Fruit fly (Drosophila melanogaster) whole organism, embryonic: ENCODE data around the gene Sam-S.
A peak's percentile ranks its signal among the peaks of the same experiment; 100 is the strongest.

Experiments used
- Atf3 ChIP-seq: fragments of 200-800 bp; sonication (Bioruptor generic); optimal IDR thresholded peaks from 3 replicates; lab custom pipeline; 2016; ENCODE audit warnings: missing biosample characterization, missing genetic modification characterization
- Atf6 ChIP-seq: fragments of 200-800 bp; sonication (Bioruptor generic); IDR thresholded peaks from 2 replicates; pipeline ENCODE4 v1.3.6; 2022; ENCODE audit warnings: missing biosample characterization, missing genetic modification characterization
- CG10321 ChIP-seq: fragments of 200-800 bp; sonication (Bioruptor generic); IDR thresholded peaks from 2 replicates; pipeline ENCODE4 v1.3.6; 2022; ENCODE audit warnings: missing biosample characterization, missing genetic modification characterization
- CG10979 ChIP-seq: fragments of 200-800 bp; sonication (Bioruptor generic); optimal IDR thresholded peaks from 2 replicates; lab custom pipeline; 2018; ENCODE audit warnings: missing biosample characterization, mild to moderate bottlenecking, missing genetic modification characterization, moderate library complexity
- CG11456 ChIP-seq: fragments of 200-800 bp; sonication (Bioruptor generic); IDR thresholded peaks from 3 replicates; pipeline ENCODE4 v1.3.6; 2022; ENCODE audit warnings: missing biosample characterization, missing genetic modification characterization
- CG12299 ChIP-seq: fragments of 200-800 bp; sonication (Bioruptor generic); optimal IDR thresholded peaks from 2 replicates; lab custom pipeline; 2018; ENCODE audit warnings: missing biosample characterization, mild to moderate bottlenecking, missing genetic modification characterization
- CG13287 ChIP-seq: fragments of 200-800 bp; sonication (Bioruptor generic); IDR thresholded peaks from 2 replicates; pipeline ENCODE4 v1.3.6; 2022; ENCODE audit warnings: missing biosample characterization, missing genetic modification characterization; ENCODE audit not compliant: partially characterized antibody
- CG15696 ChIP-seq: fragments of 200-800 bp; sonication (Bioruptor generic); optimal IDR thresholded peaks from 2 replicates; lab custom pipeline; 2019; ENCODE audit warnings: missing biosample characterization, mild to moderate bottlenecking, missing genetic modification characterization, moderate library complexity
- CG17829 ChIP-seq: fragments of 200-800 bp; optimal IDR thresholded peaks from 2 replicates; lab custom pipeline; 2019; ENCODE audit warnings: missing biosample characterization, mild to moderate bottlenecking, missing genetic modification characterization, moderate library complexity
- CG18011 ChIP-seq: fragments of 200-800 bp; sonication (Bioruptor generic); optimal IDR thresholded peaks from 2 replicates; lab custom pipeline; 2017; ENCODE audit warnings: missing biosample characterization, missing genetic modification characterization, mild to moderate bottlenecking, moderate library complexity, missing genotype
- CG18764 ChIP-seq: fragments of 200-800 bp; sonication (Bioruptor generic); optimal IDR thresholded peaks from 3 replicates; lab custom pipeline; 2016; ENCODE audit warnings: missing biosample characterization, missing genetic modification characterization
- CG2116 ChIP-seq: fragments of 200-800 bp; sonication (Bioruptor generic); optimal IDR thresholded peaks from 3 replicates; lab custom pipeline; 2018; ENCODE audit warnings: missing biosample characterization, mild to moderate bottlenecking, missing genetic modification characterization
- CG31224 ChIP-seq: fragments of 200-800 bp; sonication (Bioruptor generic); IDR thresholded peaks from 2 replicates; pipeline ENCODE4 v1.3.6; 2022; ENCODE audit warnings: missing biosample characterization, missing genetic modification characterization
- CG32532 ChIP-seq: fragments of 200-800 bp; sonication (Bioruptor generic); IDR thresholded peaks from 2 replicates; pipeline ENCODE4 v1.3.6; 2022; ENCODE audit warnings: missing biosample characterization, missing genetic modification characterization
- CG32772 ChIP-seq: fragments of 200-800 bp; sonication (Bioruptor generic); IDR thresholded peaks from 2 replicates; pipeline ENCODE4 v1.3.6; 2022; ENCODE audit warnings: missing biosample characterization, missing genetic modification characterization
- CG34224 ChIP-seq: fragments of 200-800 bp; sonication (Bioruptor generic); IDR thresholded peaks from 3 replicates; pipeline ENCODE4 v1.3.6; 2022; ENCODE audit warnings: missing biosample characterization, missing genetic modification characterization; ENCODE audit not compliant: partially characterized antibody
- CG4360 ChIP-seq: fragments of 200-800 bp; sonication (Bioruptor generic); IDR thresholded peaks from 2 replicates; pipeline ENCODE4 v1.3.6; 2022; ENCODE audit warnings: missing biosample characterization, missing genetic modification characterization
- CG6683 ChIP-seq: fragments of 200-800 bp; sonication (Bioruptor generic); optimal IDR thresholded peaks from 2 replicates; lab custom pipeline; 2017; ENCODE audit warnings: missing biosample characterization, mild to moderate bottlenecking, missing genetic modification characterization, missing genetic modification reagents
- CG7786 ChIP-seq: fragments of 200-800 bp; sonication (Bioruptor generic); optimal IDR thresholded peaks from 2 replicates; lab custom pipeline; 2016; ENCODE audit warnings: missing biosample characterization, missing genetic modification characterization
- Dfd ChIP-seq, 2 experiments: fragments of >200 bp; optimal IDR thresholded peaks; 2 replicates each; lab custom pipeline; 2017; ENCODE audit warnings: missing biosample characterization in 2 of 2, missing genetic modification characterization in 2 of 2
- Dip2 ChIP-seq: fragments of 200-800 bp; sonication (Bioruptor generic); IDR thresholded peaks from 2 replicates; pipeline ENCODE4 v1.3.6; 2022; ENCODE audit warnings: missing biosample characterization, missing genetic modification characterization
- Drgx ChIP-seq: fragments of 200-800 bp; sonication (Bioruptor generic); IDR thresholded peaks from 2 replicates; pipeline ENCODE4 v1.3.6; 2022; ENCODE audit warnings: missing biosample characterization, missing genetic modification characterization
- E2f1 ChIP-seq: fragments of 200-800 bp; sonication (Bioruptor generic); IDR thresholded peaks from 2 replicates; pipeline ENCODE4 v1.3.6; 2022; ENCODE audit warnings: missing biosample characterization, missing genetic modification characterization
- Fer1 ChIP-seq: fragments of 200-800 bp; sonication (Bioruptor generic); optimal IDR thresholded peaks from 2 replicates; lab custom pipeline; 2017; ENCODE audit warnings: missing biosample characterization, mild to moderate bottlenecking, missing genetic modification characterization
- GATAe ChIP-seq: fragments of 200-800 bp; sonication (Bioruptor generic); conservative IDR thresholded peaks from 2 replicates; pipeline ENCODE4 v1.3.6; 2022; ENCODE audit warnings: missing biosample characterization, missing genetic modification characterization
- Gug ChIP-seq: fragments of 200-800 bp; sonication (Bioruptor generic); IDR thresholded peaks from 4 replicates; pipeline ENCODE4 v1.3.6; 2022; ENCODE audit warnings: missing biosample characterization, missing genetic modification characterization
- MBD-R2 ChIP-seq: fragments of 200-800 bp; sonication (Bioruptor generic); IDR thresholded peaks from 2 replicates; pipeline ENCODE4 v1.3.6; 2022; ENCODE audit warnings: missing biosample characterization, missing genetic modification characterization
- MTF-1 ChIP-seq: fragments of 200-800 bp; sonication (Bioruptor generic); optimal IDR thresholded peaks from 2 replicates; lab custom pipeline; 2018; ENCODE audit warnings: missing biosample characterization, mild to moderate bottlenecking, missing genetic modification characterization, borderline replicate concordance
- Mrtf ChIP-seq: fragments of 200-800 bp; sonication (Bioruptor generic); IDR thresholded peaks from 3 replicates; pipeline ENCODE4 v1.3.6; 2022; ENCODE audit warnings: missing biosample characterization, missing genetic modification characterization
- Myb ChIP-seq: fragments of 200-800 bp; sonication (Bioruptor generic); optimal IDR thresholded peaks from 2 replicates; lab custom pipeline; 2016; ENCODE audit warnings: missing biosample characterization, missing genetic modification characterization
- NK7.1 ChIP-seq: fragments of 200-800 bp; sonication (Bioruptor generic); optimal IDR thresholded peaks from 3 replicates; lab custom pipeline; 2016; ENCODE audit warnings: missing biosample characterization, missing genetic modification characterization
- Neu2 ChIP-seq: fragments of 200-800 bp; sonication (Bioruptor generic); optimal IDR thresholded peaks from 3 replicates; lab custom pipeline; 2016; ENCODE audit warnings: missing biosample characterization, missing genetic modification characterization, borderline replicate concordance
- Oli ChIP-seq: fragments of 200-800 bp; sonication (Bioruptor generic); optimal IDR thresholded peaks from 2 replicates; lab custom pipeline; 2018; ENCODE audit warnings: missing biosample characterization, mild to moderate bottlenecking, missing genetic modification characterization, moderate library complexity
- Opbp ChIP-seq: fragments of 200-800 bp; sonication (Bioruptor generic); IDR thresholded peaks from 3 replicates; pipeline ENCODE4 v1.3.6; 2022; ENCODE audit warnings: missing biosample characterization, missing genetic modification characterization; ENCODE audit not compliant: partially characterized antibody
- Optix ChIP-seq: fragments of 200-800 bp; sonication (Bioruptor generic); IDR thresholded peaks from 3 replicates; pipeline ENCODE4 v1.3.6; 2022; ENCODE audit warnings: missing biosample characterization, missing genetic modification characterization
- Tbp ChIP-seq: fragments of >200 bp; optimal IDR thresholded peaks from 2 replicates; lab custom pipeline; 2018; ENCODE audit warnings: missing biosample characterization, missing genetic modification characterization
- ac ChIP-seq: fragments of 200-800 bp; sonication (Bioruptor generic); optimal IDR thresholded peaks from 3 replicates; lab custom pipeline; 2017; ENCODE audit warnings: missing biosample characterization, mild to moderate bottlenecking, missing genetic modification characterization
- bigmax ChIP-seq: fragments of 200-800 bp; sonication (Bioruptor generic); optimal IDR thresholded peaks from 2 replicates; lab custom pipeline; 2018; ENCODE audit warnings: missing biosample characterization, mild to moderate bottlenecking, missing genetic modification characterization
- chinmo ChIP-seq: fragments of 200-800 bp; sonication (Bioruptor generic); IDR thresholded peaks from 4 replicates; pipeline ENCODE4 v1.3.6; 2022; ENCODE audit warnings: missing biosample characterization, missing genetic modification characterization; ENCODE audit not compliant: partially characterized antibody
- danr ChIP-seq: fragments of 200-800 bp; sonication (Bioruptor generic); IDR thresholded peaks from 2 replicates; pipeline ENCODE4 v1.3.6; 2022; ENCODE audit warnings: missing biosample characterization, missing genetic modification characterization
- dimm ChIP-seq: fragments of 200-800 bp; sonication (Bioruptor generic); IDR thresholded peaks from 2 replicates; pipeline ENCODE4 v1.3.6; 2022; ENCODE audit warnings: missing biosample characterization, missing genetic modification characterization
- jumu ChIP-seq: fragments of 200-800 bp; sonication (Bioruptor generic); optimal IDR thresholded peaks from 3 replicates; lab custom pipeline; 2016; ENCODE audit warnings: missing biosample characterization, missing genetic modification characterization
- kni ChIP-seq: fragments of 200-800 bp; sonication (Bioruptor generic); optimal IDR thresholded peaks from 3 replicates; lab custom pipeline; 2017; ENCODE audit warnings: mild to moderate bottlenecking, missing biosample characterization, missing genetic modification reagents, missing genetic modification characterization
- nau ChIP-seq: fragments of 200-800 bp; sonication (Bioruptor generic); optimal IDR thresholded peaks from 3 replicates; lab custom pipeline; 2017; ENCODE audit warnings: missing biosample characterization, mild to moderate bottlenecking, missing genetic modification characterization, missing genetic modification reagents
- prd ChIP-seq, 3 experiments: fragments of >200 bp in 2 of 3; fragments of 200-800 bp in 1 of 3; sonication (Bioruptor generic) in 1 of 3; optimal IDR thresholded peaks in 2 of 3; IDR thresholded peaks in 1 of 3; 2 replicates in 2 of 3; 3 replicates in 1 of 3; pipeline versions ENCODE4 v1.3.6 to Lab custom; 2017 to 2022; ENCODE audit warnings: missing biosample characterization in 1 of 3, missing genetic modification characterization in 1 of 3
- pum ChIP-seq: fragments of 200-800 bp; sonication (Bioruptor generic); optimal IDR thresholded peaks from 2 replicates; lab custom pipeline; 2016; ENCODE audit warnings: missing biosample characterization, missing genetic modification characterization
- repo ChIP-seq: fragments of 200-800 bp; sonication (Bioruptor generic); optimal IDR thresholded peaks from 2 replicates; lab custom pipeline; 2016; ENCODE audit warnings: missing biosample characterization, missing genetic modification characterization
- schlank ChIP-seq: fragments of 200-800 bp; sonication (Bioruptor generic); optimal IDR thresholded peaks from 2 replicates; lab custom pipeline; 2018; ENCODE audit warnings: missing biosample characterization, mild to moderate bottlenecking, missing genetic modification characterization
- seq ChIP-seq: fragments of 200-800 bp; sonication (Bioruptor generic); IDR thresholded peaks from 2 replicates; pipeline ENCODE4 v1.3.6; 2022; ENCODE audit warnings: missing biosample characterization, missing genetic modification characterization
- slou ChIP-seq: fragments of 200-800 bp; sonication (Bioruptor generic); optimal IDR thresholded peaks from 3 replicates; lab custom pipeline; 2016; ENCODE audit warnings: missing biosample characterization, missing genetic modification characterization
- trem ChIP-seq: fragments of 200-800 bp; optimal IDR thresholded peaks from 3 replicates; lab custom pipeline; 2019; ENCODE audit warnings: missing biosample characterization, mild to moderate bottlenecking, missing genetic modification characterization, moderate library complexity
- yki ChIP-seq: fragments of >200 bp; optimal IDR thresholded peaks from 3 replicates; lab custom pipeline; 2018

The Sam-S gene

DNA sequence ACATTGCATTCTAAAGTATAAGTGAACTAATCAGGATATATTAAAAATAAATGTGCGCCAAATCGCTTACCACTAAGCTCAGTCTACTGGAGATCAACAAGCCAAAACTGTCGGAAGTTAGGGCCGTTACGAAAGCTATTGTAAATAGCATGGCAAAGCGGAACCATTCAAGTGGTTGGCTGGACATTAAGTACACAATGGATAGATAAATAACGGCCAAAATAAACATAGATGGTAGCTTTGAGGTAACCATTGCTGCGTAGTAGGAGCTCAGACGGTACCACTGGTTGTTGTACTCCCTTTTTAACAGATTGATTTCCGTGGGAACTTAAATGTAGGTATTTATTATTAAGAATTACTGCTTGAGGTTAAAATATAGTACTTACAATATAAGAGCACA is 11.0 kb downstream of the Sam-S start (continued):
- TF ChIP-seq prd (optimal IDR thresholded peaks at IDR 0.05; lab: Kevin White, UChicago) (no peak), prd (GFP tag; IDR thresholded peaks at IDR 0.05; lab: Robert Waterston, UW) (no peak), NK7.1 (GFP tag; lab: Kevin White, UChicago) (no peak), CG12299 (peak; percentile 28), Myb (GFP tag; lab: Kevin White, UChicago) (no peak), yki (lab: Kevin White, UChicago) (no peak), CG31224 (GFP tag; lab: Robert Waterston, UW) (no peak), Mrtf (GFP tag; lab: Robert Waterston, UW) (no peak), CG7786 (GFP tag; lab: Kevin White, UChicago) (no peak), jumu (no peak), CG6683 (GFP tag; lab: Kevin White, UChicago) (peak; percentile 49), kni (GFP tag; lab: Kevin White, UChicago) (peak; percentile 75), trem (tag; lab: Kevin White, UChicago) (no peak), CG18764 (GFP tag; lab: Kevin White, UChicago) (no peak), dimm (GFP tag; lab: Robert Waterston, UW) (no peak), Dfd (GFP tag; optimal IDR thresholded peaks at IDR 0.05; lab: Kevin White, UChicago) (no peak), CG32532 (no peak), bigmax (GFP tag; lab: Kevin White, UChicago) (no peak), CG13287 (no peak), MTF-1 (GFP tag; lab: Kevin White, UChicago) (peak; percentile 53), CG11456 (GFP tag; lab: Robert Waterston, UW) (no peak), CG15696 (tag; lab: Kevin White, UChicago) (no peak), MBD-R2 (GFP tag; lab: Robert Waterston, UW) (no peak), GATAe (GFP tag; lab: Robert Waterston, UW) (no peak), Tbp (GFP tag; lab: Kevin White, UChicago) (no peak), seq (GFP tag; lab: Robert Waterston, UW) (peak; percentile 28; the same call in 1 of the 2 replicates), Fer1 (peak; percentile 75), CG32772 (GFP tag; lab: Robert Waterston, UW) (no peak), Drgx (GFP tag; lab: Robert Waterston, UW) (no peak), chinmo (GFP tag; lab: Robert Waterston, UW) (no peak), Opbp (GFP tag; lab: Robert Waterston, UW) (no peak), CG10321 (no peak), repo (GFP tag; lab: Kevin White, UChicago) (no peak), Neu2 (GFP tag; lab: Kevin White, UChicago) (no peak), CG34224 (GFP tag; lab: Robert Waterston, UW) (no peak), ac (GFP tag; lab: Kevin White, UChicago) (no peak), CG10979 (tag; lab: Kevin White, UChicago) (no peak), Gug (GFP tag; lab: Robert Waterston, UW) (no peak), CG4360 (GFP tag; lab: Robert Waterston, UW) (no peak), schlank (tag; lab: Kevin White, UChicago) (peak; percentile 37), Oli (tag; lab: Kevin White, UChicago) (no peak), CG17829 (tag; lab: Kevin White, UChicago) (no peak), E2f1 (peak; percentile 38; the same call in 1 of the 2 replicates), danr (no peak), pum (no peak), Optix (no peak), nau (GFP tag; lab: Kevin White, UChicago) (peak; percentile 37), CG18011 (GFP tag; lab: Kevin White, UChicago) (no peak), Atf3 (GFP tag; lab: Kevin White, UChicago) (no peak), slou (GFP tag; lab: Kevin White, UChicago) (no peak), Dip2 (GFP tag; lab: Robert Waterston, UW) (no peak), CG2116 (GFP tag; lab: Kevin White, UChicago) (no peak), Atf6 (GFP tag; lab: Robert Waterston, UW) (0 out of 2 replicates have a peak, but pooled peaks have one; percentile 36)
